Worm (Caenorhabditis elegans) whole organism, young adult: ENCODE results near the gene aakg-1.
A peak's percentile ranks its signal among the peaks of the same experiment; 100 is the strongest.

Source experiments
- B0019.2 ChIP-seq: fragments of 200-800 bp; sonication (Bioruptor generic); conservative IDR thresholded peaks from 2 replicates; pipeline ENCODE4 v1.3.6; 2022; ENCODE audit warnings: missing genetic modification reagents, missing genetic modification characterization, missing compliant biosample characterization
- C06A6.2 ChIP-seq: fragments of 200-800 bp; sonication (Bioruptor generic); conservative IDR thresholded peaks from 2 replicates; pipeline ENCODE4 v1.3.6; 2022; ENCODE audit warnings: missing genetic modification characterization, missing compliant biosample characterization
- F22D6.2 ChIP-seq: sonication (generic microtip); optimal IDR thresholded peaks from 2 replicates; lab custom pipeline; 2016; ENCODE audit warnings: mild to moderate bottlenecking, missing genetic modification characterization, missing compliant biosample characterization
- F33H1.4 ChIP-seq: fragments of 200-800 bp; sonication (Bioruptor generic); IDR thresholded peaks from 2 replicates; pipeline ENCODE4 v1.3.6; 2022; ENCODE audit warnings: missing genetic modification reagents, missing genetic modification characterization, missing compliant biosample characterization
- F57A8.1 ChIP-seq: fragments of 200-800 bp; sonication (Bioruptor generic); optimal IDR thresholded peaks from 2 replicates; lab custom pipeline; 2018; ENCODE audit warnings: mild to moderate bottlenecking, missing genetic modification characterization, moderate library complexity, missing compliant biosample characterization
- F57C9.4 ChIP-seq: sonication (generic microtip); optimal IDR thresholded peaks from 2 replicates; lab custom pipeline; 2017; ENCODE audit warnings: mild to moderate bottlenecking, missing genetic modification characterization, missing compliant biosample characterization
- T07F8.4 ChIP-seq: sonication (generic microtip); optimal IDR thresholded peaks from 2 replicates; lab custom pipeline; 2016; ENCODE audit warnings: mild to moderate bottlenecking, missing genetic modification characterization, moderate library complexity, missing compliant biosample characterization
- T26A5.8 ChIP-seq: sonication (generic microtip); optimal IDR thresholded peaks from 2 replicates; lab custom pipeline; 2016; ENCODE audit warnings: missing genetic modification characterization, missing compliant biosample characterization
- Y53F4B.3 ChIP-seq: fragments of 200-800 bp; sonication (Bioruptor generic); IDR thresholded peaks from 2 replicates; pipeline ENCODE4 v1.3.6; 2022; ENCODE audit warnings: missing genetic modification reagents, missing genetic modification characterization, missing compliant biosample characterization
- Y79H2A.3 ChIP-seq: fragments of 200-800 bp; sonication (Bioruptor generic); conservative IDR thresholded peaks from 2 replicates; pipeline ENCODE4 v1.3.6; 2022; ENCODE audit warnings: missing genetic modification reagents, missing genetic modification characterization, missing compliant biosample characterization
- aptf-2 ChIP-seq: fragments of 200-800 bp; sonication (Bioruptor generic); conservative IDR thresholded peaks from 2 replicates; pipeline ENCODE4 v1.3.6; 2022; ENCODE audit warnings: missing genetic modification reagents, missing genetic modification characterization, missing compliant biosample characterization
- atf-7 ChIP-seq: sonication (generic microtip); optimal IDR thresholded peaks from 2 replicates; lab custom pipeline; 2017; ENCODE audit warnings: mild to moderate bottlenecking, missing genetic modification characterization, missing compliant biosample characterization
- athp-1 ChIP-seq: sonication (generic microtip); optimal IDR thresholded peaks from 2 replicates; lab custom pipeline; 2017; ENCODE audit warnings: mild to moderate bottlenecking, missing genetic modification characterization, missing compliant biosample characterization
- attf-6 ChIP-seq: fragments of 200-800 bp; sonication (Bioruptor generic); IDR thresholded peaks from 2 replicates; pipeline ENCODE4 v1.3.6; 2022; ENCODE audit warnings: missing genetic modification reagents, missing genetic modification characterization, missing compliant biosample characterization
- cebp-2 ChIP-seq: fragments of 200-800 bp; sonication (Bioruptor generic); IDR thresholded peaks from 2 replicates; pipeline ENCODE4 v1.3.6; 2022; ENCODE audit warnings: missing genetic modification characterization, missing compliant biosample characterization
- ceh-100 ChIP-seq: fragments of 200-800 bp; sonication (Bioruptor generic); IDR thresholded peaks from 2 replicates; pipeline ENCODE4 v1.3.6; 2022; ENCODE audit warnings: missing genetic modification reagents, missing genetic modification characterization, missing compliant biosample characterization
- ceh-27 ChIP-seq: fragments of 200-800 bp; sonication (Bioruptor generic); optimal IDR thresholded peaks from 2 replicates; lab custom pipeline; 2018; ENCODE audit warnings: mild to moderate bottlenecking, missing genetic modification characterization, moderate library complexity, missing compliant biosample characterization
- ceh-79 ChIP-seq: sonication (generic microtip); optimal IDR thresholded peaks from 2 replicates; lab custom pipeline; 2017; ENCODE audit warnings: mild to moderate bottlenecking, missing genetic modification characterization, missing compliant biosample characterization
- ceh-91 ChIP-seq: fragments of 200-800 bp; sonication (Bioruptor generic); IDR thresholded peaks from 2 replicates; pipeline ENCODE4 v1.3.6; 2022; ENCODE audit warnings: missing genetic modification reagents, missing genetic modification characterization, missing compliant biosample characterization
- die-1 ChIP-seq: sonication (generic microtip); optimal IDR thresholded peaks from 2 replicates; lab custom pipeline; 2016; ENCODE audit warnings: missing genotype, mild to moderate bottlenecking, missing genetic modification characterization, missing compliant biosample characterization
- dpff-1 ChIP-seq: sonication (generic microtip); optimal IDR thresholded peaks from 2 replicates; lab custom pipeline; 2017; ENCODE audit warnings: mild to moderate bottlenecking, missing genetic modification characterization, missing compliant biosample characterization
- dpl-1 ChIP-seq: fragments of 150-350 bp; optimal IDR thresholded peaks from 2 replicates; lab custom pipeline; 2014; ENCODE audit warnings: missing biosample characterization, missing genetic modification reagents, missing genetic modification characterization
- ets-4 ChIP-seq: fragments of 200-800 bp; sonication (Bioruptor generic); optimal IDR thresholded peaks from 2 replicates; lab custom pipeline; 2018; ENCODE audit warnings: mild to moderate bottlenecking, missing genetic modification characterization, missing compliant biosample characterization
- fkh-3 ChIP-seq: sonication (generic microtip); optimal IDR thresholded peaks from 2 replicates; lab custom pipeline; 2016; ENCODE audit warnings: mild to moderate bottlenecking, missing genetic modification characterization, missing compliant biosample characterization
- him-1 ChIP-seq: sonication (generic microtip); optimal IDR thresholded peaks from 2 replicates; lab custom pipeline; 2016; ENCODE audit warnings: missing genotype, missing genetic modification reagents, missing genetic modification characterization, missing compliant biosample characterization
- hlh-12 ChIP-seq: sonication (generic microtip); optimal IDR thresholded peaks from 2 replicates; lab custom pipeline; 2016; ENCODE audit warnings: missing genetic modification characterization, missing compliant biosample characterization
- hlh-26 ChIP-seq: fragments of 200-800 bp; sonication (Bioruptor generic); conservative IDR thresholded peaks from 2 replicates; pipeline ENCODE4 v1.3.6; 2022; ENCODE audit warnings: missing genetic modification reagents, missing genetic modification characterization, missing compliant biosample characterization
- hrde-1 ChIP-seq: sonication (generic microtip); optimal IDR thresholded peaks from 2 replicates; lab custom pipeline; 2016; ENCODE audit warnings: missing genetic modification characterization, mild to moderate bottlenecking, missing compliant biosample characterization, moderate library complexity, missing genotype, missing genetic modification reagents, borderline replicate concordance
- lin-35 ChIP-seq, 3 experiments: fragments of 150-350 bp in 2 of 3; sonication (generic microtip) in 1 of 3; optimal IDR thresholded peaks; 2 replicates each; lab custom pipeline; 2014 to 2018; ENCODE audit warnings: missing biosample characterization in 3 of 3, missing genetic modification characterization in 3 of 3, missing genetic modification reagents in 3 of 3
- lsy-27 ChIP-seq: sonication (generic microtip); optimal IDR thresholded peaks from 2 replicates; lab custom pipeline; 2017; ENCODE audit warnings: missing genetic modification characterization, mild to moderate bottlenecking, missing compliant biosample characterization, antibody characterized with exemption, missing genotype, borderline replicate concordance; ENCODE audit not compliant: insufficient read depth
- madf-10 ChIP-seq: sonication (generic microtip); optimal IDR thresholded peaks from 2 replicates; lab custom pipeline; 2016; ENCODE audit warnings: mild to moderate bottlenecking, missing genetic modification characterization, missing compliant biosample characterization
- mes-4 ChIP-seq: sonication (generic microtip); optimal IDR thresholded peaks from 2 replicates; lab custom pipeline; 2016; ENCODE audit warnings: missing genotype, missing genetic modification characterization, missing compliant biosample characterization
- nfya-1 ChIP-seq: sonication (generic microtip); optimal IDR thresholded peaks from 2 replicates; lab custom pipeline; 2017; ENCODE audit warnings: antibody characterized with exemption, missing compliant biosample characterization, missing genetic modification characterization, borderline replicate concordance; ENCODE audit not compliant: insufficient read depth
- nhr-80 ChIP-seq: sonication (generic microtip); optimal IDR thresholded peaks from 2 replicates; lab custom pipeline; 2016; ENCODE audit warnings: missing genetic modification characterization, missing compliant biosample characterization
- nhr-90 ChIP-seq: sonication (generic microtip); optimal IDR thresholded peaks from 2 replicates; lab custom pipeline; 2016; ENCODE audit warnings: missing genotype, mild to moderate bottlenecking, missing genetic modification characterization, missing compliant biosample characterization
- rcor-1 ChIP-seq: fragments of 200-800 bp; sonication (Bioruptor generic); IDR thresholded peaks from 2 replicates; pipeline ENCODE4 v1.3.6; 2022; ENCODE audit warnings: missing genetic modification reagents, missing genetic modification characterization, missing compliant biosample characterization
- repo-1 ChIP-seq: sonication (generic microtip); optimal IDR thresholded peaks from 2 replicates; lab custom pipeline; 2017; ENCODE audit warnings: mild to moderate bottlenecking, missing genetic modification characterization, missing compliant biosample characterization
- rpc-1 ChIP-seq, 2 experiments: fragments of 150-350 bp in 1 of 2; sonication (generic microtip) in 1 of 2; optimal IDR thresholded peaks; 2 replicates each; lab custom pipeline; 2014 to 2018; ENCODE audit warnings: missing biosample characterization in 1 of 2, missing genetic modification characterization in 1 of 2, missing genetic modification reagents in 1 of 2, missing genotype in 1 of 2
- snpc-1.1 ChIP-seq: sonication (generic microtip); optimal IDR thresholded peaks from 2 replicates; lab custom pipeline; 2017; ENCODE audit warnings: missing genetic modification characterization, mild to moderate bottlenecking, missing compliant biosample characterization, antibody characterized with exemption, moderate library complexity, missing genotype, missing genetic modification reagents; ENCODE audit not compliant: insufficient read depth
- snpc-1.3 ChIP-seq: sonication (generic microtip); optimal IDR thresholded peaks from 2 replicates; lab custom pipeline; 2017; ENCODE audit warnings: missing genetic modification characterization, mild to moderate bottlenecking, missing compliant biosample characterization, antibody characterized with exemption, moderate library complexity, missing genotype, missing genetic modification reagents; ENCODE audit not compliant: insufficient read depth
- unc-62 ChIP-seq: fragments of 150-350 bp; optimal IDR thresholded peaks from 2 replicates; lab custom pipeline; 2014; ENCODE audit warnings: missing biosample characterization, missing genetic modification reagents, missing genetic modification characterization
- xnd-1 ChIP-seq: sonication (generic microtip); optimal IDR thresholded peaks from 2 replicates; lab custom pipeline; 2016; ENCODE audit warnings: missing genotype, missing genetic modification reagents, missing genetic modification characterization, missing compliant biosample characterization
- ztf-18 ChIP-seq: sonication (generic microtip); optimal IDR thresholded peaks from 2 replicates; lab custom pipeline; 2016; ENCODE audit warnings: missing genotype, mild to moderate bottlenecking, missing genetic modification characterization, missing compliant biosample characterization
- ztf-22 ChIP-seq: fragments of 200-800 bp; sonication (Bioruptor generic); optimal IDR thresholded peaks from 2 replicates; lab custom pipeline; 2018; ENCODE audit warnings: mild to moderate bottlenecking, missing genetic modification characterization, moderate library complexity, missing compliant biosample characterization
- ztf-25 ChIP-seq: fragments of 200-800 bp; sonication (Bioruptor generic); IDR thresholded peaks from 2 replicates; pipeline ENCODE4 v1.3.6; 2022; ENCODE audit warnings: missing genetic modification reagents, missing genetic modification characterization, missing compliant biosample characterization
- ztf-26 ChIP-seq: sonication (generic microtip); optimal IDR thresholded peaks from 2 replicates; lab custom pipeline; 2017; ENCODE audit warnings: missing genetic modification characterization, missing compliant biosample characterization
- ztf-28 ChIP-seq: fragments of 200-800 bp; sonication (Bioruptor generic); IDR thresholded peaks from 2 replicates; pipeline ENCODE4 v1.3.6; 2022; ENCODE audit warnings: missing genetic modification reagents, missing genetic modification characterization, missing compliant biosample characterization
- ztf-3 ChIP-seq: fragments of 200-800 bp; sonication (Bioruptor generic); optimal IDR thresholded peaks from 2 replicates; lab custom pipeline; 2018; ENCODE audit warnings: mild to moderate bottlenecking, missing genetic modification characterization, missing compliant biosample characterization

The aakg-1 gene

DNA sequence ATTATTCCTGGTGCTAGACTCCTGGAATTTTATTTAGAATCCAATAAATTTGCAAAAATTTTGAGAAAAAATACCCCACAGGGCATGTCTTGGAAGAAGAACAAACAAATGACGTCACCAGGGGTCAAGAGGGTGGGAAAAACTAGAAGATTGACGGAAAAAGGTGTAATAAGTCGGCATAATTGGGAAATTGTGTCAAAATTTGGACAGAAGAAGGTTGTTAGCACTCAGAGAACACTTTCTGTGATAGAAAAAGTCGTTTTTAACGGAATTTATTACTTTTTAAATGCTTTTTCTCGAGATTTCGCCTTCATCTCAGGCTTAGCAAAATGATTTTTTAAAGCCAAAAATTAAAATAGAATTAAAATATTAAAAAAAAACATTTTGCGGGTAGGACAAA, 32.1 kb upstream of the aakg-1 start (continued):
- TF ChIP-seq hrde-1 (tag; lab: Kevin White, UChicago) (no peak), ceh-27 (GFP tag; lab: Kevin White, UChicago) (no peak), dpl-1 (GFP tag; lab: Kevin White, UChicago) (no peak), fkh-3 (peak; percentile 56), nhr-90 (tag; lab: Kevin White, UChicago) (no peak), snpc-1.1 (tag; lab: Kevin White, UChicago) (no peak), snpc-1.3 (no peak), atf-7 (tag; lab: Kevin White, UChicago) (peak; percentile 74), ztf-25 (GFP tag; lab: Robert Waterston, UW) (peak; percentile 52; the same call in 1 of the 2 replicates), ets-4 (GFP tag; lab: Kevin White, UChicago) (no peak), ztf-18 (tag; lab: Kevin White, UChicago) (no peak), aptf-2 (GFP tag; lab: Robert Waterston, UW) (0 out of 2 replicates have a peak, but pooled peaks have one; percentile 43), hlh-26 (GFP tag; lab: Robert Waterston, UW) (0 out of 2 replicates have a peak, but pooled peaks have one; percentile 62), cebp-2 (GFP tag; lab: Robert Waterston, UW) (peak; percentile 77), F57A8.1 (GFP tag; lab: Kevin White, UChicago) (no peak), T07F8.4 (tag; lab: Kevin White, UChicago) (no peak), mes-4 (tag; lab: Kevin White, UChicago) (no peak), B0019.2 (GFP tag; lab: Robert Waterston, UW) (no peak), F57C9.4 (peak; percentile 41), die-1 (tag; lab: Kevin White, UChicago) (no peak), dpff-1 (tag; lab: Kevin White, UChicago) (peak; percentile 88), ztf-22 (GFP tag; lab: Kevin White, UChicago) (no peak), lin-35 (GFP tag; optimal IDR thresholded peaks at IDR 0.05; lab: Kevin White, UChicago) (peak in 1 of 3 experiments; percentile 1), him-1 (tag; lab: Kevin White, UChicago) (no peak), rpc-1 (optimal IDR thresholded peaks at IDR 0.05; lab: Kevin White, UChicago) (no peak), rpc-1 (tag; optimal IDR thresholded peaks at IDR 0.05; lab: Kevin White, UChicago) (no peak), ztf-3 (GFP tag; lab: Kevin White, UChicago) (peak; percentile 26), athp-1 (peak; percentile 79), ceh-91 (GFP tag; lab: Robert Waterston, UW) (no peak), madf-10 (no peak), repo-1 (tag; lab: Kevin White, UChicago) (no peak), hlh-12 (no peak), lsy-27 (tag; lab: Kevin White, UChicago) (no peak), attf-6 (no peak), rcor-1 (GFP tag; lab: Robert Waterston, UW) (no peak), unc-62 (GFP tag; lab: Kevin White, UChicago) (no peak), Y53F4B.3 (GFP tag; lab: Robert Waterston, UW) (no peak), ztf-28 (no peak), Y79H2A.3 (0 out of 2 replicates have a peak, but pooled peaks have one; percentile 25), F22D6.2 (tag; lab: Kevin White, UChicago) (no peak), T26A5.8 (tag; lab: Kevin White, UChicago) (no peak), ceh-100 (GFP tag; lab: Robert Waterston, UW) (0 out of 2 replicates have a peak, but pooled peaks have one; percentile 15), F33H1.4 (no peak), nfya-1 (no peak), C06A6.2 (GFP tag; lab: Robert Waterston, UW) (no peak), ztf-26 (tag; lab: Kevin White, UChicago) (no peak), nhr-80 (tag; lab: Kevin White, UChicago) (no peak), ceh-79 (tag; lab: Kevin White, UChicago) (peak; percentile 89), xnd-1 (tag; lab: Kevin White, UChicago) (no peak)
